Worm (Caenorhabditis elegans) whole organism, late embryonic: ENCODE measurements around the gene M03F8.7.

ENCODE experiments used
- C38D4.7 ChIP-seq: fragments of 200-800 bp; sonication (Bioruptor generic); optimal IDR thresholded peaks from 2 replicates; lab custom pipeline; 2018; ENCODE audit warnings: mild to moderate bottlenecking, missing genetic modification characterization, moderate library complexity, missing compliant biosample characterization
- K02D7.2 ChIP-seq: sonication (generic microtip); optimal IDR thresholded peaks from 2 replicates; lab custom pipeline; 2017; ENCODE audit warnings: mild to moderate bottlenecking, missing genetic modification characterization, missing compliant biosample characterization
- fkh-10 ChIP-seq: fragments of 150-350 bp; optimal IDR thresholded peaks from 2 replicates; lab custom pipeline; 2014; ENCODE audit warnings: missing biosample characterization, missing genetic modification reagents, missing genetic modification characterization
- hlh-30 ChIP-seq: sonication (generic microtip); optimal IDR thresholded peaks from 2 replicates; lab custom pipeline; 2017; ENCODE audit warnings: antibody characterized with exemption, missing genetic modification characterization, missing compliant biosample characterization; ENCODE audit not compliant: insufficient read depth
- lin-11 ChIP-seq: fragments of 200-800 bp; sonication (Bioruptor generic); optimal IDR thresholded peaks from 2 replicates; lab custom pipeline; 2018; ENCODE audit warnings: mild to moderate bottlenecking, missing genetic modification characterization, missing compliant biosample characterization
- madf-2 ChIP-seq: sonication (generic microtip); optimal IDR thresholded peaks from 2 replicates; lab custom pipeline; 2017; ENCODE audit warnings: missing genetic modification characterization, missing compliant biosample characterization
- nhr-232 ChIP-seq: sonication (generic microtip); optimal IDR thresholded peaks from 2 replicates; lab custom pipeline; 2016; ENCODE audit warnings: missing genetic modification characterization, missing compliant biosample characterization
- pqm-1 ChIP-seq: sonication (generic microtip); optimal IDR thresholded peaks from 2 replicates; lab custom pipeline; 2016; ENCODE audit warnings: missing genetic modification characterization, missing compliant biosample characterization
- zip-5 ChIP-seq: sonication (generic microtip); optimal IDR thresholded peaks from 2 replicates; lab custom pipeline; 2016; ENCODE audit warnings: missing genetic modification characterization, missing compliant biosample characterization

DNA sequence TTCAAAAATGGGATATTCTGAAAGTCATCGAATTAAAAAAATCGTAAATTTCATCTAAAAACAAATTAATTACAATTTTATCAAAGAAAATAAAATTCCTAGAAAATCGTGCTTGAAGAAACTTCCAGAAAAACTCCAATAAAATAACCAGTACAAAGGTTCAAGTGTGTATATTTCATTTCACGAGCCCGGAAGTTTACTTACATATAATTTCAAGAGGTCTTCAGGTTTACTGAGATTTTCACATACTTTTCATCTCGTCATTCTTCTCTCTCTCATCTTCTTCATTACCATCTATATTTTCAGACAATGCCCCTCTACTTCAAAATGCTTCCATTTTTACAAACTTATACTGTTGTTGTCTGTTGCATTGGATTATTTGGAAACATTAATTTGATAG is 14.5 kb upstream of the M03F8.7 start, which contains the start of gene srsx-18:
- TF ChIP-seq lin-11 (no peak), zip-5 (no peak), hlh-30 (tag; lab: Kevin White, UChicago) (no peak), pqm-1 (tag; lab: Kevin White, UChicago) (no peak), K02D7.2 (tag; lab: Kevin White, UChicago) (no peak), fkh-10 (GFP tag; lab: Kevin White, UChicago) (no peak), nhr-232 (tag; lab: Kevin White, UChicago) (no peak), C38D4.7 (GFP tag; lab: Kevin White, UChicago) (no peak), madf-2 (no peak)
